Fruit fly (Drosophila melanogaster): ENCODE data around the gene hep.
A peak's percentile ranks its signal among the peaks of the same experiment; 100 is the strongest.

hep gene

dm6 chrX:13128750-13129152, 38.5 kb upstream of the hep start, which contains the start of the genes CG32638, CG15717 and MFS10 (continued):
- TF ChIP-seq Taf1 (GFP tag; IDR thresholded peaks at IDR 0.05) (no peak), CG10462 (GFP tag; optimal IDR thresholded peaks at IDR 0.05) (no peak), Adf1 (GFP tag; IDR thresholded peaks at IDR 0.05) (no peak), CG2202 (tag; optimal IDR thresholded peaks at IDR 0.05) (no peak), Usf (GFP tag; optimal IDR thresholded peaks at IDR 0.05) (no peak), knrl (GFP tag; IDR thresholded peaks at IDR 0.05; ENCODE audit: partially characterized antibody) (peak; percentile 43; the same call in 1 of the 3 replicates), Vsx1 (GFP tag; optimal IDR thresholded peaks at IDR 0.05) (no peak), NC2β (GFP tag; optimal IDR thresholded peaks at IDR 0.05) (no peak), Deaf1 (tag; optimal IDR thresholded peaks at IDR 0.05) (peak; percentile 9), Camta (GFP tag; optimal IDR thresholded peaks at IDR 0.05) (no peak), disco-r (GFP tag; optimal IDR thresholded peaks at IDR 0.05) (no peak), gsb (GFP tag; IDR thresholded peaks at IDR 0.05) (no peak), Bdp1 (GFP tag; optimal IDR thresholded peaks at IDR 0.05) (no peak), MESR4 (GFP tag; optimal IDR thresholded peaks at IDR 0.05) (peak; percentile 80), inv (GFP tag; IDR thresholded peaks at IDR 0.05; ENCODE audit: partially characterized antibody) (no peak), al (GFP tag; IDR thresholded peaks at IDR 0.05) (no peak), slbo (GFP tag; IDR thresholded peaks at IDR 0.05) (no peak), Myb (GFP tag; optimal IDR thresholded peaks at IDR 0.05) (peak; percentile 58), klu (GFP tag; IDR thresholded peaks at IDR 0.05) (no peak), CG5245 (GFP tag; optimal IDR thresholded peaks at IDR 0.05) (no peak), dpn (GFP tag; optimal IDR thresholded peaks at IDR 0.05) (peak in 1 of 2 experiments; percentile 6), CG15073 (GFP tag; optimal IDR thresholded peaks at IDR 0.05) (no peak), HHEX (GFP tag; optimal IDR thresholded peaks at IDR 0.05) (no peak), CG8478 (optimal IDR thresholded peaks at IDR 0.05) (no peak), cad (GFP tag; optimal IDR thresholded peaks at IDR 0.05) (no peak), CG13296 (GFP tag; optimal IDR thresholded peaks at IDR 0.05) (no peak), Awh (GFP tag; IDR thresholded peaks at IDR 0.05) (no peak), CG17186 (GFP tag; optimal IDR thresholded peaks at IDR 0.05) (peak; percentile 54), CG10147 (GFP tag; optimal IDR thresholded peaks at IDR 0.05) (peak; percentile 10), Dfd (GFP tag; optimal IDR thresholded peaks at IDR 0.05) (no peak), CG10366 (GFP tag; IDR thresholded peaks at IDR 0.05) (no peak), run (tag; optimal IDR thresholded peaks at IDR 0.05) (no peak), CG7556 (GFP tag; optimal IDR thresholded peaks at IDR 0.05) (no peak), Lhr (GFP tag; optimal IDR thresholded peaks at IDR 0.05) (peak; percentile 81), CG11247 (GFP tag; IDR thresholded peaks at IDR 0.05) (no peak), D (optimal IDR thresholded peaks at IDR 0.05) (no peak), D (GFP tag; optimal IDR thresholded peaks at IDR 0.05) (no peak), Gug (GFP tag; IDR thresholded peaks at IDR 0.05) (no peak), HLH54F (GFP tag; optimal IDR thresholded peaks at IDR 0.05) (no peak), Hand (GFP tag; optimal IDR thresholded peaks at IDR 0.05) (no peak), CG13624 (GFP tag; optimal IDR thresholded peaks at IDR 0.05) (peak; percentile 19), sd (tag; optimal IDR thresholded peaks at IDR 0.05) (peak; percentile 59), CG10565 (GFP tag; optimal IDR thresholded peaks at IDR 0.05) (no peak), Bgb (GFP tag; IDR thresholded peaks at IDR 0.05; ENCODE audit: partially characterized antibody) (peak; percentile 43; the same call in 1 of the 2 replicates), CG8089 (GFP tag; optimal IDR thresholded peaks at IDR 0.05) (no peak), org-1 (GFP tag; optimal IDR thresholded peaks at IDR 0.05) (no peak), CG7963 (GFP tag; IDR thresholded peaks at IDR 0.05; ENCODE audit: partially characterized antibody) (no peak), vfl (GFP tag; optimal IDR thresholded peaks at IDR 0.05) (no peak), CG11696 (GFP tag; IDR thresholded peaks at IDR 0.05) (no peak), CG14710 (tag; optimal IDR thresholded peaks at IDR 0.05) (peak; percentile 37), CG10209 (GFP tag; optimal IDR thresholded peaks at IDR 0.05) (no peak), CG8944 (GFP tag; optimal IDR thresholded peaks at IDR 0.05) (no peak)

All from whole organism, embryonic.